Worm (Caenorhabditis elegans) whole organism, L3 larva: ENCODE results near the gene catp-8.

Experiments
- aly-2 ChIP-seq: fragments of 150-350 bp; optimal IDR thresholded peaks from 2 replicates; lab custom pipeline; 2014; ENCODE audit warnings: missing biosample characterization, missing genetic modification characterization
- ama-1 ChIP-seq: fragments of 150-350 bp; optimal IDR thresholded peaks from 2 replicates; lab custom pipeline; 2018
- ceh-16 ChIP-seq: sonication (generic microtip); optimal IDR thresholded peaks from 2 replicates; lab custom pipeline; 2017; ENCODE audit warnings: missing biosample characterization, missing genetic modification characterization
- ceh-28 ChIP-seq: fragments of 150-350 bp; optimal IDR thresholded peaks from 2 replicates; lab custom pipeline; 2014; ENCODE audit warnings: missing biosample characterization, missing genetic modification reagents, missing genetic modification characterization
- ceh-82 ChIP-seq: fragments of 150-350 bp; optimal IDR thresholded peaks from 2 replicates; lab custom pipeline; 2014; ENCODE audit warnings: missing biosample characterization, missing genetic modification characterization
- daf-12 ChIP-seq: fragments of 150-350 bp; optimal IDR thresholded peaks from 2 replicates; lab custom pipeline; 2014; ENCODE audit warnings: missing biosample characterization, missing genetic modification reagents, missing genetic modification characterization
- egl-27 ChIP-seq: sonication (generic microtip); optimal IDR thresholded peaks from 4 replicates; lab custom pipeline; 2017; ENCODE audit warnings: missing biosample characterization, missing genetic modification reagents, missing genetic modification characterization
- egl-5 ChIP-seq: fragments of 150-350 bp; optimal IDR thresholded peaks from 2 replicates; lab custom pipeline; 2017; ENCODE audit warnings: missing biosample characterization, missing genetic modification reagents, missing genetic modification characterization, inconsistent platforms
- elt-1 ChIP-seq: fragments of 150-350 bp; optimal IDR thresholded peaks from 2 replicates; lab custom pipeline; 2014; ENCODE audit warnings: missing biosample characterization, missing genetic modification characterization
- elt-3 ChIP-seq, 3 experiments: fragments of 150-350 bp in 1 of 3; sonication (generic microtip) in 2 of 3; optimal IDR thresholded peaks; 2 replicates in 2 of 3; 4 replicates in 1 of 3; lab custom pipeline; 2014 to 2017; ENCODE audit warnings: missing biosample characterization in 3 of 3, missing genetic modification characterization in 3 of 3
- eor-1 ChIP-seq, 2 experiments: fragments of 150-350 bp; optimal IDR thresholded peaks; 2 replicates each; lab custom pipeline; 2014 to 2018; ENCODE audit warnings: missing biosample characterization in 2 of 2, missing genetic modification characterization in 2 of 2
- fkh-10 ChIP-seq: sonication (generic microtip); optimal IDR thresholded peaks from 2 replicates; lab custom pipeline; 2017; ENCODE audit warnings: missing biosample characterization, missing genetic modification reagents, missing genetic modification characterization
- fkh-2 ChIP-seq: fragments of 150-350 bp; optimal IDR thresholded peaks from 2 replicates; lab custom pipeline; 2014; ENCODE audit warnings: missing biosample characterization, missing genetic modification reagents, missing genetic modification characterization
- hmg-11 ChIP-seq: sonication (generic microtip); optimal IDR thresholded peaks from 2 replicates; lab custom pipeline; 2016; ENCODE audit warnings: missing genetic modification characterization, missing compliant biosample characterization
- jun-1 ChIP-seq: fragments of 150-350 bp; optimal IDR thresholded peaks from 2 replicates; lab custom pipeline; 2014; ENCODE audit warnings: missing biosample characterization, missing genetic modification reagents, missing genetic modification characterization
- lin-15B ChIP-seq: fragments of 150-350 bp; optimal IDR thresholded peaks from 2 replicates; lab custom pipeline; 2014; ENCODE audit warnings: missing biosample characterization, missing genetic modification characterization
- lin-39 ChIP-seq: fragments of 150-350 bp; optimal IDR thresholded peaks from 2 replicates; lab custom pipeline; 2018; ENCODE audit warnings: missing biosample characterization, missing genetic modification reagents, missing genetic modification characterization
- lsy-12 ChIP-seq: sonication (generic microtip); optimal IDR thresholded peaks from 2 replicates; lab custom pipeline; 2016; ENCODE audit warnings: mild to moderate bottlenecking, missing genetic modification characterization, missing compliant biosample characterization
- mdl-1 ChIP-seq: fragments of 150-350 bp; optimal IDR thresholded peaks from 2 replicates; lab custom pipeline; 2014; ENCODE audit warnings: missing biosample characterization, missing genetic modification characterization
- mml-1 ChIP-seq: fragments of 150-350 bp; sonication (generic microtip); optimal IDR thresholded peaks from 3 replicates; lab custom pipeline; 2014; ENCODE audit warnings: missing biosample characterization, missing genetic modification characterization
- nfya-1 ChIP-seq: sonication (generic microtip); optimal IDR thresholded peaks from 2 replicates; lab custom pipeline; 2017; ENCODE audit warnings: missing genetic modification characterization, mild to moderate bottlenecking, missing compliant biosample characterization, antibody characterized with exemption, moderate library complexity; ENCODE audit not compliant: insufficient read depth
- nhr-11 ChIP-seq: fragments of 150-350 bp; optimal IDR thresholded peaks from 2 replicates; lab custom pipeline; 2014; ENCODE audit warnings: missing biosample characterization, missing genetic modification characterization
- nhr-12 ChIP-seq: fragments of 150-350 bp; optimal IDR thresholded peaks from 2 replicates; lab custom pipeline; 2014; ENCODE audit warnings: missing biosample characterization, missing genetic modification characterization
- nhr-23 ChIP-seq: fragments of 150-350 bp; optimal IDR thresholded peaks from 2 replicates; lab custom pipeline; 2014; ENCODE audit warnings: missing biosample characterization, missing genetic modification reagents, missing genetic modification characterization
- nhr-25 ChIP-seq: sonication (generic microtip); optimal IDR thresholded peaks from 2 replicates; lab custom pipeline; 2017; ENCODE audit warnings: missing biosample characterization, missing genetic modification characterization
- nhr-28 ChIP-seq: fragments of 150-350 bp; optimal IDR thresholded peaks from 2 replicates; lab custom pipeline; 2014; ENCODE audit warnings: missing biosample characterization, missing genetic modification characterization
- nhr-43 ChIP-seq: sonication (generic microtip); optimal IDR thresholded peaks from 2 replicates; lab custom pipeline; 2016; ENCODE audit warnings: mild to moderate bottlenecking, missing genetic modification characterization, missing compliant biosample characterization; ENCODE audit not compliant: poor library complexity, severe bottlenecking
- nhr-67 ChIP-seq: fragments of 150-350 bp; optimal IDR thresholded peaks from 2 replicates; lab custom pipeline; 2014; ENCODE audit warnings: missing biosample characterization, missing genetic modification characterization
- nhr-76 ChIP-seq: fragments of 150-350 bp; sonication (generic microtip); optimal IDR thresholded peaks from 5 replicates; lab custom pipeline; 2014; ENCODE audit warnings: missing biosample characterization, missing genetic modification characterization
- nhr-77 ChIP-seq: fragments of 150-350 bp; optimal IDR thresholded peaks from 2 replicates; lab custom pipeline; 2014; ENCODE audit warnings: missing biosample characterization, missing genetic modification characterization
- pha-4 ChIP-seq: fragments of 150-350 bp; optimal IDR thresholded peaks from 2 replicates; lab custom pipeline; 2014; ENCODE audit warnings: missing biosample characterization, missing genetic modification reagents, missing genetic modification characterization
- pqm-1 ChIP-seq: fragments of 150-350 bp; optimal IDR thresholded peaks from 2 replicates; lab custom pipeline; 2017; ENCODE audit warnings: missing biosample characterization, missing genetic modification characterization, inconsistent platforms
- sea-2 ChIP-seq: fragments of 150-350 bp; sonication (generic microtip); optimal IDR thresholded peaks from 4 replicates; lab custom pipeline; 2014; ENCODE audit warnings: missing biosample characterization, missing genetic modification reagents, missing genetic modification characterization
- skn-1 ChIP-seq: fragments of 150-350 bp; optimal IDR thresholded peaks from 2 replicates; lab custom pipeline; 2014; ENCODE audit warnings: missing biosample characterization, missing genetic modification characterization
- snpc-4 ChIP-seq: fragments of 150-350 bp; optimal IDR thresholded peaks from 2 replicates; lab custom pipeline; 2014; ENCODE audit warnings: missing biosample characterization, missing genetic modification characterization
- tbx-2 ChIP-seq: sonication (generic microtip); optimal IDR thresholded peaks from 2 replicates; lab custom pipeline; 2016; ENCODE audit warnings: mild to moderate bottlenecking, missing genetic modification characterization, missing compliant biosample characterization
- unc-39 ChIP-seq: sonication (generic microtip); optimal IDR thresholded peaks from 4 replicates; lab custom pipeline; 2017; ENCODE audit warnings: missing biosample characterization, missing genetic modification characterization
- unc-62 ChIP-seq: fragments of 150-350 bp; sonication (generic microtip); optimal IDR thresholded peaks from 4 replicates; lab custom pipeline; 2014; ENCODE audit warnings: missing biosample characterization, missing genetic modification reagents, missing genetic modification characterization
- zag-1 ChIP-seq: fragments of 150-350 bp; optimal IDR thresholded peaks from 2 replicates; lab custom pipeline; 2014; ENCODE audit warnings: missing biosample characterization, missing genetic modification characterization
- ztf-11 ChIP-seq: fragments of 150-350 bp; optimal IDR thresholded peaks from 2 replicates; lab custom pipeline; 2014; ENCODE audit warnings: missing biosample characterization, missing genetic modification characterization

catp-8 gene

ce11 chrIV:11504416-11504815, 25.4 kb upstream of the catp-8 start, which contains the start of gene twk-25:
twk-25 (plus strand) TSS chrIV:11504716.
- TF ChIP-seq fkh-10 (GFP tag; lab: Kevin White, UChicago) = no peak
- no peak for TF ChIP-seq nhr-25 (tag; lab: Kevin White, UChicago)
- no peak for TF ChIP-seq ama-1 (lab: Kevin White, UChicago)
- TF ChIP-seq mml-1 (tag; lab: Kevin White, UChicago) = no peak
- TF ChIP-seq sea-2 (GFP tag; lab: Kevin White, UChicago) = no peak
- TF ChIP-seq mdl-1 (tag; lab: Kevin White, UChicago) = no peak
- no peak for TF ChIP-seq zag-1 (tag; lab: Kevin White, UChicago)
- no peak for TF ChIP-seq tbx-2 (tag; lab: Kevin White, UChicago)
- no peak for TF ChIP-seq nhr-77
- no peak for TF ChIP-seq pqm-1 (tag; lab: Kevin White, UChicago)
- no peak for TF ChIP-seq aly-2
- no peak for TF ChIP-seq snpc-4 (tag; lab: Kevin White, UChicago)
- TF ChIP-seq ceh-82 (tag; lab: Kevin White, UChicago) = no peak
- no peak for TF ChIP-seq egl-27
- TF ChIP-seq daf-12 (tag; lab: Kevin White, UChicago) = no peak
- TF ChIP-seq unc-39 (tag; lab: Kevin White, UChicago) = no peak
- no peak for TF ChIP-seq unc-62 (GFP tag; lab: Kevin White, UChicago)
- no peak for TF ChIP-seq hmg-11 (tag; lab: Kevin White, UChicago)

- TF ChIP-seq nhr-43 (tag; lab: Kevin White, UChicago) = no peak
- peak; percentile 13 for TF ChIP-seq ceh-28 (tag; lab: Kevin White, UChicago)
- TF ChIP-seq nhr-23 (tag; lab: Kevin White, UChicago) = peak; percentile 53
Measured at ce11 chrIV:11503654-11504053, 24.6 kb upstream of the catp-8 start.

- no peak for TF ChIP-seq unc-39 (tag; lab: Kevin White, UChicago)
- no peak for TF ChIP-seq nhr-28 (tag; lab: Kevin White, UChicago)
- no peak for TF ChIP-seq nhr-11 (tag; lab: Kevin White, UChicago)
- no peak for TF ChIP-seq ama-1 (lab: Kevin White, UChicago)
- TF ChIP-seq eor-1 (tag; optimal IDR thresholded peaks at IDR 0.05; lab: Kevin White, UChicago) = no peak
- TF ChIP-seq unc-62 (GFP tag; lab: Kevin White, UChicago) = no peak
- no peak for TF ChIP-seq nhr-76
- TF ChIP-seq ceh-16 (tag; lab: Kevin White, UChicago) = no peak
- TF ChIP-seq ztf-11 (tag; lab: Kevin White, UChicago) = no peak
- no peak for TF ChIP-seq elt-3 (tag; optimal IDR thresholded peaks at IDR 0.05; lab: Kevin White, UChicago)
- no peak for TF ChIP-seq nhr-25 (tag; lab: Kevin White, UChicago)
- no peak for TF ChIP-seq lin-39 (tag; lab: Kevin White, UChicago)
- no peak for TF ChIP-seq tbx-2 (tag; lab: Kevin White, UChicago)
- no peak for TF ChIP-seq pqm-1 (tag; lab: Kevin White, UChicago)
- no peak for TF ChIP-seq egl-27
- no peak for TF ChIP-seq nhr-43 (tag; lab: Kevin White, UChicago)
- no peak for TF ChIP-seq skn-1 (tag; lab: Kevin White, UChicago)
- no peak for TF ChIP-seq elt-1 (tag; lab: Kevin White, UChicago)
Measured at ce11 chrIV:11500421-11500820, 21.4 kb upstream of the catp-8 start, which contains the start of gene H21P03.10. H21P03.10 (plus strand) TSS chrIV:11500721.

ce11 chrIV:11498169-11498568, 19.1 kb upstream of the catp-8 start, which contains the start of gene sms-1:
sms-1 (minus strand) TSS chrIV:11498174.
- TF ChIP-seq hmg-11 (tag; lab: Kevin White, UChicago) = no peak
- no peak for TF ChIP-seq ceh-82 (tag; lab: Kevin White, UChicago)
- no peak for TF ChIP-seq eor-1 (tag; optimal IDR thresholded peaks at IDR 0.05; lab: Kevin White, UChicago)
- no peak for TF ChIP-seq nhr-76
- TF ChIP-seq nfya-1 = no peak

ce11 chrIV:11494924-11495323, 15.9 kb upstream of the catp-8 start:
- TF ChIP-seq fkh-10 (GFP tag; lab: Kevin White, UChicago) (peak; percentile 18), ceh-28 (tag; lab: Kevin White, UChicago) (no peak), egl-5 (tag; lab: Kevin White, UChicago) (no peak), ceh-16 (tag; lab: Kevin White, UChicago) (no peak), nhr-25 (tag; lab: Kevin White, UChicago) (no peak), tbx-2 (tag; lab: Kevin White, UChicago) (no peak), elt-1 (tag; lab: Kevin White, UChicago) (peak; percentile 34), nhr-12 (no peak), lsy-12 (tag; lab: Kevin White, UChicago) (no peak), egl-27 (no peak), nhr-23 (tag; lab: Kevin White, UChicago) (no peak), lin-39 (tag; lab: Kevin White, UChicago) (peak; percentile 45), nfya-1 (peak; percentile 63), mdl-1 (tag; lab: Kevin White, UChicago) (no peak), pqm-1 (tag; lab: Kevin White, UChicago) (no peak), snpc-4 (tag; lab: Kevin White, UChicago) (no peak), lin-15B (no peak), nhr-67 (tag; lab: Kevin White, UChicago) (no peak), sea-2 (GFP tag; lab: Kevin White, UChicago) (no peak), fkh-2 (no peak), hmg-11 (tag; lab: Kevin White, UChicago) (peak; percentile 59), pha-4 (tag; lab: Kevin White, UChicago) (no peak), jun-1 (tag; lab: Kevin White, UChicago) (no peak)
